Worm (Caenorhabditis elegans): ENCODE measurements around the gene Y55D9A.2.
A peak's percentile ranks its signal among the peaks of the same experiment; 100 is the strongest.

The Y55D9A.2 gene

DNA sequence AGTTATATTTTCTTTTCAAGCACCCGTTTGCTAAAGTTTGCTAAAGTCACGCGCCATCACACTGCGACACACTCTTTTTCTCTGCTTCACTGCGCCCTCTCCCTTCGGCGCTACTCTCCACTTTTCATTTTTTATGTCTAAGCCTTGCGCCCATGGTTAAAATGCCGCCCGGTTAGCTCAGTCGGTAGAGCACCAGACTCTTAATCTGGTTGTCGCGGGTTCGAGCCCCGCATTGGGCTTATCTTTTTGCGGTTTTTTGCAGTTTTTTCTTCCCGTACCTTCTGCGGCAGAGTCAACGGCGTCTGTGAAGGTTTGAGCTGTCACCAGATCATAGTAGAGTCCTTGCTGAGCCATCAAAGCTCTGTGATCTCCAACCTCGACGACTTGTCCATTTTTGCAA, 10.7 kb downstream of the Y55D9A.2 start (continued):
- TF ChIP-seq ceh-34 (tag; optimal IDR thresholded peaks at IDR 0.05), result peak; percentile 40
- TF ChIP-seq zip-5 (tag; optimal IDR thresholded peaks at IDR 0.05), result peak; percentile 79
- TF ChIP-seq ttx-3 (tag; optimal IDR thresholded peaks at IDR 0.05), result no peak
- TF ChIP-seq nfya-1 (tag; optimal IDR thresholded peaks at IDR 0.05), result peak; percentile 57
- peak; percentile 4 for TF ChIP-seq nhr-232 (tag; optimal IDR thresholded peaks at IDR 0.05)
- TF ChIP-seq elt-2 (tag; optimal IDR thresholded peaks at IDR 0.05), result no peak
- peak; percentile 0 for TF ChIP-seq unc-86 (tag; optimal IDR thresholded peaks at IDR 0.05)
- peak; percentile 25 for TF ChIP-seq hlh-15 (tag; optimal IDR thresholded peaks at IDR 0.05)
- TF ChIP-seq odd-2 (tag; optimal IDR thresholded peaks at IDR 0.05), result no peak
- peak; percentile 68 for TF ChIP-seq syd-9 (tag; optimal IDR thresholded peaks at IDR 0.05)
- no peak for TF ChIP-seq fkh-10 (GFP tag; optimal IDR thresholded peaks at IDR 0.05)
- peak; percentile 25 for TF ChIP-seq ztf-16 (tag; optimal IDR thresholded peaks at IDR 0.05)
- TF ChIP-seq pha-2 (tag; optimal IDR thresholded peaks at IDR 0.05), result peak; percentile 47
- TF ChIP-seq ceh-18 (tag; optimal IDR thresholded peaks at IDR 0.05), result peak; percentile 87
- no peak for TF ChIP-seq eyg-1 (tag; optimal IDR thresholded peaks at IDR 0.05)
- peak; percentile 59 for TF ChIP-seq ceh-9 (tag; optimal IDR thresholded peaks at IDR 0.05)
- TF ChIP-seq pqm-1 (tag; optimal IDR thresholded peaks at IDR 0.05), result peak; percentile 90
- TF ChIP-seq elt-4 (tag; optimal IDR thresholded peaks at IDR 0.05), result no peak
- no peak for TF ChIP-seq pros-1 (tag; optimal IDR thresholded peaks at IDR 0.05)
- no peak for TF ChIP-seq ceh-30 (tag; optimal IDR thresholded peaks at IDR 0.05)

- TF ChIP-seq pat-9 (tag; optimal IDR thresholded peaks at IDR 0.05), result no peak
- TF ChIP-seq hlh-6 (tag; optimal IDR thresholded peaks at IDR 0.05), result no peak
- no peak for TF ChIP-seq nhr-11 (tag; optimal IDR thresholded peaks at IDR 0.05)
- no peak for TF ChIP-seq ceh-30 (tag; optimal IDR thresholded peaks at IDR 0.05)
- TF ChIP-seq elt-2 (tag; optimal IDR thresholded peaks at IDR 0.05), result no peak
Measured at ce11 chrIV:12590373-12590772, 14.9 kb downstream of the Y55D9A.2 start, which contains the start of gene cul-6. Gene cul-6, minus strand, starts transcription at chrIV:12590451.

DNA sequence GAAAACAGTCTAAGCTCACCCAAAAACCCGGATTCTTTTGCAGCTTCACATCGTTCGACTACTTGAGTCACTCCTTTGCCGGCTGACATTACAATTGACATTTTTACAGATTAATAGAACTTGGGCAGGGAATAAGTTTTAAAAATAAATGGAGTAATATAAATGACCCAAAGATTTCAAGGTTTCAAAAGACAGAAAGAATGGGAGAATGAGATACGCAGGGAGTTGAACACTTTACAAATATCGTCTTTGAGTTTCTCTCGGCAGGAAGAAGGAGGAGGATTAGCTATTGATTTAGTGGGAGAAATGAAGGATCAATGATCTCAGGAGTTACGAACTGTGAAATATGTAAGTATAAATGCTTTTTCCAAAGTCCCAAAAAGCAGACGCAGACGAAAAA, 19.3 kb downstream of the Y55D9A.2 start, which contains the start of gene K08E7.8:
TSS of gene K08E7.8 (minus strand) at position 101 of the 400 bp plus-strand sequence.
- TF ChIP-seq fax-1 (tag; optimal IDR thresholded peaks at IDR 0.05), result no peak

ce11 chrIV:12584146-12584545, 21.1 kb downstream of the Y55D9A.2 start:
- TF ChIP-seq pha-4 (tag; optimal IDR thresholded peaks at IDR 0.05) (no peak), pax-1 (tag; optimal IDR thresholded peaks at IDR 0.05) (no peak), hlh-13 (GFP tag; optimal IDR thresholded peaks at IDR 0.05) (no peak), tbx-2 (tag; optimal IDR thresholded peaks at IDR 0.05) (peak; percentile 38), ama-1 (optimal IDR thresholded peaks at IDR 0.05) (no peak), sox-2 (GFP tag; IDR thresholded peaks at IDR 0.05) (no peak), ceh-48 (tag; optimal IDR thresholded peaks at IDR 0.05) (peak; percentile 49), ceh-31 (tag; optimal IDR thresholded peaks at IDR 0.05) (peak; percentile 74), fax-1 (tag; optimal IDR thresholded peaks at IDR 0.05) (no peak), ceh-19 (GFP tag; optimal IDR thresholded peaks at IDR 0.05) (peak; percentile 48), ttx-3 (tag; optimal IDR thresholded peaks at IDR 0.05) (no peak), fkh-6 (tag; optimal IDR thresholded peaks at IDR 0.05) (peak; percentile 4), nfya-1 (tag; optimal IDR thresholded peaks at IDR 0.05) (peak; percentile 42), sdc-2 (tag; optimal IDR thresholded peaks at IDR 0.05) (peak; percentile 27), dve-1 (tag; optimal IDR thresholded peaks at IDR 0.05) (no peak), pqm-1 (tag; optimal IDR thresholded peaks at IDR 0.05) (no peak), madf-2 (tag; optimal IDR thresholded peaks at IDR 0.05) (no peak), pros-1 (tag; optimal IDR thresholded peaks at IDR 0.05) (no peak), che-1 (tag; optimal IDR thresholded peaks at IDR 0.05) (no peak), fkh-10 (GFP tag; optimal IDR thresholded peaks at IDR 0.05) (no peak), unc-42 (tag; optimal IDR thresholded peaks at IDR 0.05) (peak; percentile 68)

Data from whole organism, late embryonic.